Fruit fly (Drosophila melanogaster): ENCODE measurements around the gene MsR1.

The MsR1 gene

dm6 chr3L:2322257-2322776 is at the start of gene MsR1:
MsR1 (plus strand) TSS chr3L:2322693.
- TF ChIP-seq insv (optimal IDR thresholded peaks at IDR 0.05) (no peak), ttk (optimal IDR thresholded peaks at IDR 0.05) (no peak), psq (optimal IDR thresholded peaks at IDR 0.05) (no peak)

dm6 chr3L:2273392-2273791 is 49.1 kb upstream of the MsR1 start:
- TF ChIP-seq insv (optimal IDR thresholded peaks at IDR 0.05) = no peak
- TF ChIP-seq h (optimal IDR thresholded peaks at IDR 0.05) = no peak
- no peak for TF ChIP-seq psq (optimal IDR thresholded peaks at IDR 0.05)
- TF ChIP-seq Myc (optimal IDR thresholded peaks at IDR 0.05) = no peak
- no peak for TF ChIP-seq Sin3A (optimal IDR thresholded peaks at IDR 0.05)
- no peak for TF ChIP-seq ttk (optimal IDR thresholded peaks at IDR 0.05)

- TF ChIP-seq ttk (optimal IDR thresholded peaks at IDR 0.05) = no peak
- TF ChIP-seq Sin3A (optimal IDR thresholded peaks at IDR 0.05) = no peak
- no peak for TF ChIP-seq h (optimal IDR thresholded peaks at IDR 0.05)
- no peak for TF ChIP-seq insv (optimal IDR thresholded peaks at IDR 0.05)
- no peak for TF ChIP-seq psq (optimal IDR thresholded peaks at IDR 0.05)
- no peak for TF ChIP-seq Myc (optimal IDR thresholded peaks at IDR 0.05)
These were observed 46.2 kb upstream of the MsR1 start, which contains the start of gene yellow-g2 for dm6 chr3L:2276250-2276649. yellow-g2 (plus strand) TSS chr3L:2276550.

dm6 chr3L:2282506-2282905 is 40.0 kb upstream of the MsR1 start, which contains the start of gene MsR2:
MsR2 (plus strand) TSS chr3L:2282883.
- TF ChIP-seq insv (optimal IDR thresholded peaks at IDR 0.05) = no peak
- no peak for TF ChIP-seq Myc (optimal IDR thresholded peaks at IDR 0.05)
- TF ChIP-seq psq (optimal IDR thresholded peaks at IDR 0.05) = no peak
- TF ChIP-seq ttk (optimal IDR thresholded peaks at IDR 0.05) = no peak
- TF ChIP-seq h (optimal IDR thresholded peaks at IDR 0.05) = no peak
- no peak for TF ChIP-seq Sin3A (optimal IDR thresholded peaks at IDR 0.05)

dm6 chr3L:2325276-2325675 is 2.8 kb downstream of the MsR1 start:
- TF ChIP-seq h (optimal IDR thresholded peaks at IDR 0.05) (no peak), ttk (optimal IDR thresholded peaks at IDR 0.05) (no peak), insv (optimal IDR thresholded peaks at IDR 0.05) (no peak), psq (optimal IDR thresholded peaks at IDR 0.05) (no peak), Myc (optimal IDR thresholded peaks at IDR 0.05) (no peak), Sin3A (optimal IDR thresholded peaks at IDR 0.05) (no peak)

dm6 chr3L:2328804-2329203 is 6.3 kb downstream of the MsR1 start:
- TF ChIP-seq ttk (optimal IDR thresholded peaks at IDR 0.05) = no peak
- TF ChIP-seq psq (optimal IDR thresholded peaks at IDR 0.05) = no peak
- no peak for TF ChIP-seq h (optimal IDR thresholded peaks at IDR 0.05)
- no peak for TF ChIP-seq Myc (optimal IDR thresholded peaks at IDR 0.05)
- no peak for TF ChIP-seq Sin3A (optimal IDR thresholded peaks at IDR 0.05)
- no peak for TF ChIP-seq insv (optimal IDR thresholded peaks at IDR 0.05)

- no peak for TF ChIP-seq insv (optimal IDR thresholded peaks at IDR 0.05)
- no peak for TF ChIP-seq h (optimal IDR thresholded peaks at IDR 0.05)
- TF ChIP-seq ttk (optimal IDR thresholded peaks at IDR 0.05) = no peak
- no peak for TF ChIP-seq Sin3A (optimal IDR thresholded peaks at IDR 0.05)
- TF ChIP-seq Myc (optimal IDR thresholded peaks at IDR 0.05) = no peak
- TF ChIP-seq psq (optimal IDR thresholded peaks at IDR 0.05) = no peak
These were observed 9.7 kb downstream of the MsR1 start for dm6 chr3L:2332228-2332627.

dm6 chr3L:2360257-2360656 is 37.8 kb downstream of the MsR1 start, which contains the start of gene CG13801:
CG13801 (plus strand) TSS chr3L:2360557.
- TF ChIP-seq ttk (optimal IDR thresholded peaks at IDR 0.05) (no peak), insv (optimal IDR thresholded peaks at IDR 0.05) (no peak), psq (optimal IDR thresholded peaks at IDR 0.05) (no peak), Sin3A (optimal IDR thresholded peaks at IDR 0.05) (no peak), h (optimal IDR thresholded peaks at IDR 0.05) (no peak), Myc (optimal IDR thresholded peaks at IDR 0.05) (no peak)

- TF ChIP-seq Sin3A (optimal IDR thresholded peaks at IDR 0.05) (no peak), ttk (optimal IDR thresholded peaks at IDR 0.05) (no peak), Myc (optimal IDR thresholded peaks at IDR 0.05) (no peak), psq (optimal IDR thresholded peaks at IDR 0.05) (no peak), insv (optimal IDR thresholded peaks at IDR 0.05) (no peak), h (optimal IDR thresholded peaks at IDR 0.05) (no peak)
These were observed 49.4 kb downstream of the MsR1 start, which contains the start of the genes CG1317 and CG8993 for dm6 chr3L:2371882-2372281. CG1317 (minus strand) TSS chr3L:2371939. CG8993 (plus strand) TSS chr3L:2372199.

- no peak for TF ChIP-seq ttk (optimal IDR thresholded peaks at IDR 0.05)
- no peak for TF ChIP-seq Myc (optimal IDR thresholded peaks at IDR 0.05)
- TF ChIP-seq h (optimal IDR thresholded peaks at IDR 0.05) = no peak
- peak; percentile 2 for TF ChIP-seq Sin3A (optimal IDR thresholded peaks at IDR 0.05)
- TF ChIP-seq insv (optimal IDR thresholded peaks at IDR 0.05) = no peak
- TF ChIP-seq psq (optimal IDR thresholded peaks at IDR 0.05) = no peak
These were observed 51.0 kb downstream of the MsR1 start, which contains the start of the genes mRpL23 and CG9004 for dm6 chr3L:2373421-2374043. mRpL23 (minus strand) TSS chr3L:2373704. CG9004 (plus strand) TSS chr3L:2373728.

- TF ChIP-seq insv (optimal IDR thresholded peaks at IDR 0.05) (no peak), ttk (optimal IDR thresholded peaks at IDR 0.05) (no peak), psq (optimal IDR thresholded peaks at IDR 0.05) (no peak), h (optimal IDR thresholded peaks at IDR 0.05) (no peak), Sin3A (optimal IDR thresholded peaks at IDR 0.05) (no peak), Myc (optimal IDR thresholded peaks at IDR 0.05) (no peak)
These were observed 54.8 kb downstream of the MsR1 start, which contains the start of the genes CG15877 and Svil for dm6 chr3L:2377114-2377783. CG15877 (minus strand) TSS chr3L:2377556. Svil (plus strand) TSS chr3L:2377655.

- TF ChIP-seq psq (optimal IDR thresholded peaks at IDR 0.05) (no peak), h (optimal IDR thresholded peaks at IDR 0.05) (no peak), Sin3A (optimal IDR thresholded peaks at IDR 0.05) (no peak), insv (optimal IDR thresholded peaks at IDR 0.05) (no peak), Myc (optimal IDR thresholded peaks at IDR 0.05) (no peak), ttk (optimal IDR thresholded peaks at IDR 0.05) (no peak)
These were observed 56.1 kb downstream of the MsR1 start for dm6 chr3L:2378549-2378948.
